Worm (Caenorhabditis elegans): ENCODE results near the gene R10D12.7.

R10D12.7 gene

DNA sequence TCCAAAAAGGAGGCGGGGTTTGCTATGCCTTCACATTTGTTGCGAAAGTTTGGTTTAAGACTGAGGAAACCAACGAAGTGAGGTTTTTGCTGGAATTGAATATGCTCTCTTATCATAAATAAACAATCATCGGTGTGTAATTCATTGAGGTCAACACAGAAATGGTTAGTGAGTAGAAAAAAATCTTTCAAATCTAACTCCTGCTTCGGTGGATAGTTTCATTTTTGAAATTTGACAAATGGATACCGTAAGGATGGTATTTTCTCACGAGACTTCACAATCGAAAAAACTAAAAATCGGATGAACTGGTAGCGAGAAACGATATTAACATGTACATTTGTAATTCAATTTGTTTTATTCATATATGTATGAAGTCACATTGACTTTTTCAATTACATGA lies 31.0 kb downstream of the R10D12.7 start, which contains the start of gene eol-1:
eol-1 (minus strand) TSS at position 101 of the 400 bp plus-strand sequence.
- no peak for TF ChIP-seq pqm-1 (tag; optimal IDR thresholded peaks at IDR 0.05)
- TF ChIP-seq efl-1 (optimal IDR thresholded peaks at IDR 0.05) = no peak
- peak in 1 of 2 experiments; percentile 81 for TF ChIP-seq efl-1 (GFP tag; optimal IDR thresholded peaks at IDR 0.05 in 1 of 2)

DNA sequence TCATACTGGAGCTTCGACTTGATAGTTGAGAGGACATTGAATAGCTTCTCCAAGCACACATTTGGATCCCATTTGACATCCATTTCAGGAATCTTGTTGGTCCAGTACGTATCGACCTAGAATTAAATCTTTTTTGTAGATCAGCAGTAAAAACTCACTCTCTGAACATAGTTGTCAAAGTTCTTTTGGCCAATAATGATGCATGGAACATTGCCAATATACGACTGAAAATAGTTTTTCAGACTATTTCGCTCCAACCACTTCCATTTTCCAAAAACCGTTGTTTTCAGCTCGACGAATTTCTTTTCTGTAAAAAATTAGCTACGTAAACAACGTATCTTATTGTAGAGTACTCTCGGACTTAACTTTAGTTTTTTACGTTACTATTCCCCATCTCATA lies 31.8 kb downstream of the R10D12.7 start:
- no peak for TF ChIP-seq fkh-8 (tag; optimal IDR thresholded peaks at IDR 0.05)
- TF ChIP-seq nhr-28 (tag; optimal IDR thresholded peaks at IDR 0.05) = no peak
- TF ChIP-seq pax-3 (tag; optimal IDR thresholded peaks at IDR 0.05) = no peak
- TF ChIP-seq alr-1 (tag; optimal IDR thresholded peaks at IDR 0.05; ENCODE audit: borderline replicate concordance) = no peak
- no peak for TF ChIP-seq egl-27 (tag; optimal IDR thresholded peaks at IDR 0.05)
- TF ChIP-seq ceh-82 (tag; optimal IDR thresholded peaks at IDR 0.05) = no peak
- no peak for TF ChIP-seq egl-13 (tag; optimal IDR thresholded peaks at IDR 0.05)
- no peak for TF ChIP-seq isw-1 (GFP tag; IDR thresholded peaks at IDR 0.05)
- no peak for TF ChIP-seq dpl-1 (GFP tag; optimal IDR thresholded peaks at IDR 0.05)

DNA sequence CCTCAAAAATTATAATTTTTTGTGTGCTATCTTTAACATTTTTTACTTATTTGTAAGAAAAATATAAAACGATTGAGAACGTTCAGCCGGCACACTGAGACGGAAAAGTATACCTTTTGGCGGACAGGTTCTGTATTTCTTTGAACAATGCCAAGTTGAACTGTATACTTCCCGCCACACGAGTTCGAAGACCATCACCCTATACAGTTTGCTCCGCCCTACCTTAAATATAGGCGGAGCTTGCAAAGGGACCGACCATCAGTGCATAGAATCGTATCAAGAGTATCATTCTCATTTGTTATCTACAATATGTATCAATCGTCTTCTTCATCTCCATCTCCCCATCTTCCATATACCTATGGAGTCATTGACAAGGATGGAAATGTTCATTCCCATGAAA lies 35.0 kb downstream of the R10D12.7 start, which contains the start of gene end-1:
end-1 (plus strand) TSS at position 301 of the 400 bp plus-strand sequence.
- no peak for TF ChIP-seq unc-98 (GFP tag; IDR thresholded peaks at IDR 0.05)
- no peak for TF ChIP-seq nhr-11 (tag; optimal IDR thresholded peaks at IDR 0.05)
- TF ChIP-seq rnt-1 (tag; optimal IDR thresholded peaks at IDR 0.05) = no peak

DNA sequence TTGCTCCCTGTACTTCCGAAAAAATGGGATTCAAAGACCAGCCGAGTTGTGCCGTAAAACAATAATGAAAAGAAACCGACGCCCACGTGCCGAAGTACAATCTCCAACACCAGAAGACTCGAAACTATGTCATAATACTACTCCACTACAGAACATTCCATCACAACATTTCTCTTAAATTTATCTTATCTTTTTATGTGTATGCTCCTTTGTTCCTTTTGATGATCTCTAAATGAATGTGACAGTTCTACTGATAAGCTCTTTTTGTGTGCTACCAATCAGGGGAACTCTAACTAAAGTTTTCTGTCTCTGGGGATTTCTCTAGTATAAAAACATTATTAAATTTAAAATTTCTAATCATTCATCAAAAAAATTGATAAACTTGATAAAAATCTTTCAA lies 37.0 kb downstream of the R10D12.7 start:
- TF ChIP-seq elt-2 (tag; optimal IDR thresholded peaks at IDR 0.05) (peak; percentile 38), fkh-8 (tag; optimal IDR thresholded peaks at IDR 0.05) (no peak)

DNA sequence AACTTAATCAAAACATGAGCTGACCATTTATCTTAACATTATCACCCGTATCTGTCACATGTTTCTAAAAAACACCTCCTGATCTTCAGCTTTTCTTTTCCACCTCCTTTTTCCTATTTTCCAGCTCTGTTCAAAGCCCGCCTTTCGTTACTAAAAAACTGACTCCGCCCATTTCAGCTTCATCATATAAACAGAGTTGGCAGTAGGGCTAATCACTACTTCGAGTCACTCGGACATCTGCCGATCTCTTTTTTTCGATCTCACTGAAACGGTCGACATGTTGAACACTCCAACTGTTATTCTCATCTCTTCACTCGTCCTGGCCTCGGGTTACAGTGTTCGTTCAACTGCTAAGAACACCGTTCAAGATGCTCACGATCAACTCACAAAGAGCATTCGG lies 42.6 kb downstream of the R10D12.7 start, which contains the start of gene droe-4:
droe-4 (plus strand) TSS at position 172 of the 400 bp plus-strand sequence.
- peak; percentile 66 for TF ChIP-seq dsc-1 (tag; optimal IDR thresholded peaks at IDR 0.05)
- TF ChIP-seq nhr-47 (tag; optimal IDR thresholded peaks at IDR 0.05) = peak; percentile 40
- no peak for TF ChIP-seq unc-86 (tag; optimal IDR thresholded peaks at IDR 0.05)
- peak; percentile 23 for TF ChIP-seq nhr-71 (tag; optimal IDR thresholded peaks at IDR 0.05)
- no peak for TF ChIP-seq sup-37 (GFP tag; optimal IDR thresholded peaks at IDR 0.05)
- TF ChIP-seq mef-2 (tag; optimal IDR thresholded peaks at IDR 0.05) = no peak
- peak; percentile 33 for TF ChIP-seq fkh-8 (tag; optimal IDR thresholded peaks at IDR 0.05)
- peak; percentile 66 for TF ChIP-seq pax-3 (tag; optimal IDR thresholded peaks at IDR 0.05)
- TF ChIP-seq ztf-4 (tag; optimal IDR thresholded peaks at IDR 0.05) = no peak
- TF ChIP-seq efl-3 (GFP tag; optimal IDR thresholded peaks at IDR 0.05) = no peak

DNA sequence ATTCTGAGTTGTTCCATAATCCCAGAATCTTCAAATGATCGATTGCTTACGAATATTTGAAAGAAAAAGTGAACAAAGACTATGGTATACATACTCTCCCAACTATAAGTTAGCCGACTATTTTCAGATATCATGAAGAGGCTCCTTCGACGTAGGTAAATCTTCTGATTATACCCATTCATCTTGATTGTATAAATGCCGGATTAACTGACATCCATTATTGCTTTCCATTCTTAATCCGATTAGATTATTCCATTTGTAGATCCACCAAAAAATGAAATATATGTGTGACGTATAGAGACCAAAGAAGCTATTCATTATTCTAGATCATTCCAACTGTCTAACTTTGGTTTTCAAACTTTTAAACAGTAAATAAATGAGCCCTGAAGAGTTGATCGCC lies 43.6 kb downstream of the R10D12.7 start:
- TF ChIP-seq ceh-82 (tag; optimal IDR thresholded peaks at IDR 0.05) (no peak), nhr-47 (tag; optimal IDR thresholded peaks at IDR 0.05) (peak; percentile 47), mab-9 (GFP tag; IDR thresholded peaks at IDR 0.05) (no peak), tbx-2 (tag; optimal IDR thresholded peaks at IDR 0.05) (no peak), pqm-1 (tag; optimal IDR thresholded peaks at IDR 0.05) (no peak), snpc-4 (tag; optimal IDR thresholded peaks at IDR 0.05) (no peak), efl-1 (optimal IDR thresholded peaks at IDR 0.05) (no peak), efl-1 (GFP tag; optimal IDR thresholded peaks at IDR 0.05 in 1 of 2) (no peak), xbp-1 (tag; optimal IDR thresholded peaks at IDR 0.05) (no peak), pag-3 (tag; optimal IDR thresholded peaks at IDR 0.05; ENCODE audit: borderline replicate concordance, insufficient read depth) (no peak), dsc-1 (tag; optimal IDR thresholded peaks at IDR 0.05) (peak; percentile 59), pax-3 (tag; optimal IDR thresholded peaks at IDR 0.05) (peak; percentile 86), fkh-8 (tag; optimal IDR thresholded peaks at IDR 0.05) (peak; percentile 37), sox-4 (tag; optimal IDR thresholded peaks at IDR 0.05) (peak; percentile 19), nhr-71 (tag; optimal IDR thresholded peaks at IDR 0.05) (peak; percentile 12), lin-13 (GFP tag; optimal IDR thresholded peaks at IDR 0.05) (no peak), hlh-17 (GFP tag; optimal IDR thresholded peaks at IDR 0.05; ENCODE audit: borderline replicate concordance) (no peak), irx-1 (tag; optimal IDR thresholded peaks at IDR 0.05) (no peak)

All from whole organism, L1 larva.